Worm (Caenorhabditis elegans) whole organism, young adult: ENCODE data around the gene trx-2.

Source experiments
- B0261.1 ChIP-seq: sonication (generic microtip); optimal IDR thresholded peaks from 2 replicates; lab custom pipeline; 2016; ENCODE audit warnings: mild to moderate bottlenecking, missing genetic modification characterization, moderate library complexity, missing compliant biosample characterization
- Y67H2A.10 ChIP-seq: fragments of 200-800 bp; sonication (Bioruptor generic); conservative IDR thresholded peaks from 2 replicates; pipeline ENCODE4 v1.3.6; 2022; ENCODE audit warnings: missing genetic modification reagents, missing genetic modification characterization, missing compliant biosample characterization
- atf-7 ChIP-seq: sonication (generic microtip); optimal IDR thresholded peaks from 2 replicates; lab custom pipeline; 2017; ENCODE audit warnings: mild to moderate bottlenecking, missing genetic modification characterization, missing compliant biosample characterization
- fkh-3 ChIP-seq: sonication (generic microtip); optimal IDR thresholded peaks from 2 replicates; lab custom pipeline; 2016; ENCODE audit warnings: mild to moderate bottlenecking, missing genetic modification characterization, missing compliant biosample characterization
- nfya-1 ChIP-seq: sonication (generic microtip); optimal IDR thresholded peaks from 2 replicates; lab custom pipeline; 2017; ENCODE audit warnings: antibody characterized with exemption, missing compliant biosample characterization, missing genetic modification characterization, borderline replicate concordance; ENCODE audit not compliant: insufficient read depth
- nfya-2 ChIP-seq: fragments of 200-800 bp; sonication (Bioruptor generic); IDR thresholded peaks from 2 replicates; pipeline ENCODE4 v1.3.6; 2022; ENCODE audit warnings: missing genetic modification reagents, missing genetic modification characterization, missing compliant biosample characterization
- unc-130 ChIP-seq: sonication (generic microtip); optimal IDR thresholded peaks from 2 replicates; lab custom pipeline; 2016; ENCODE audit warnings: missing genetic modification reagents, missing genetic modification characterization, missing compliant biosample characterization
- unc-62 ChIP-seq: fragments of 150-350 bp; optimal IDR thresholded peaks from 2 replicates; lab custom pipeline; 2014; ENCODE audit warnings: missing biosample characterization, missing genetic modification reagents, missing genetic modification characterization
- ztf-22 ChIP-seq: fragments of 200-800 bp; sonication (Bioruptor generic); optimal IDR thresholded peaks from 2 replicates; lab custom pipeline; 2018; ENCODE audit warnings: mild to moderate bottlenecking, missing genetic modification characterization, moderate library complexity, missing compliant biosample characterization
- ztf-26 ChIP-seq: sonication (generic microtip); optimal IDR thresholded peaks from 2 replicates; lab custom pipeline; 2017; ENCODE audit warnings: missing genetic modification characterization, missing compliant biosample characterization
- ztf-6 ChIP-seq: fragments of 200-800 bp; sonication (Bioruptor generic); IDR thresholded peaks from 2 replicates; pipeline ENCODE4 v1.3.6; 2022; ENCODE audit warnings: missing genetic modification reagents, missing genetic modification characterization, missing compliant biosample characterization

- no peak for TF ChIP-seq B0261.1
- no peak for TF ChIP-seq ztf-26
- no peak for TF ChIP-seq ztf-6 (GFP tag; lab: Robert Waterston, UW)
- no peak for TF ChIP-seq Y67H2A.10 (GFP tag; lab: Robert Waterston, UW)
- TF ChIP-seq atf-7 (tag; lab: Kevin White, UChicago): no peak
- no peak for TF ChIP-seq ztf-22 (GFP tag; lab: Kevin White, UChicago)
- TF ChIP-seq nfya-1: no peak
- no peak for TF ChIP-seq unc-130
- TF ChIP-seq unc-62: no peak
- TF ChIP-seq fkh-3 (tag; lab: Kevin White, UChicago): no peak
- TF ChIP-seq nfya-2 (GFP tag; lab: Robert Waterston, UW): no peak
Observed at ce11 chrV:10289743-10290142, 24.7 kb upstream of the trx-2 start, which contains the start of gene B0024.15.
